Worm (Caenorhabditis elegans) whole organism, L3 larva: ENCODE results near the gene ric-4.

Source experiments
- ceh-82 ChIP-seq: fragments of 150-350 bp; optimal IDR thresholded peaks from 2 replicates; lab custom pipeline; 2014; ENCODE audit warnings: missing biosample characterization, missing genetic modification characterization
- egl-5 ChIP-seq: fragments of 150-350 bp; optimal IDR thresholded peaks from 2 replicates; lab custom pipeline; 2017; ENCODE audit warnings: missing biosample characterization, missing genetic modification reagents, missing genetic modification characterization, inconsistent platforms
- elt-2 ChIP-seq: sonication (generic microtip); optimal IDR thresholded peaks from 2 replicates; lab custom pipeline; 2016; ENCODE audit warnings: missing genetic modification reagents, mild to moderate bottlenecking, missing genetic modification characterization, missing compliant biosample characterization
- fkh-10 ChIP-seq: sonication (generic microtip); optimal IDR thresholded peaks from 2 replicates; lab custom pipeline; 2017; ENCODE audit warnings: missing biosample characterization, missing genetic modification reagents, missing genetic modification characterization
- mdl-1 ChIP-seq: fragments of 150-350 bp; optimal IDR thresholded peaks from 2 replicates; lab custom pipeline; 2014; ENCODE audit warnings: missing biosample characterization, missing genetic modification characterization
- nhr-23 ChIP-seq: fragments of 150-350 bp; optimal IDR thresholded peaks from 2 replicates; lab custom pipeline; 2014; ENCODE audit warnings: missing biosample characterization, missing genetic modification reagents, missing genetic modification characterization
- nhr-76 ChIP-seq: fragments of 150-350 bp; sonication (generic microtip); optimal IDR thresholded peaks from 5 replicates; lab custom pipeline; 2014; ENCODE audit warnings: missing biosample characterization, missing genetic modification characterization
- pqm-1 ChIP-seq: fragments of 150-350 bp; optimal IDR thresholded peaks from 2 replicates; lab custom pipeline; 2017; ENCODE audit warnings: missing biosample characterization, missing genetic modification characterization, inconsistent platforms
- sea-2 ChIP-seq: fragments of 150-350 bp; sonication (generic microtip); optimal IDR thresholded peaks from 4 replicates; lab custom pipeline; 2014; ENCODE audit warnings: missing biosample characterization, missing genetic modification reagents, missing genetic modification characterization
- zag-1 ChIP-seq: fragments of 150-350 bp; optimal IDR thresholded peaks from 2 replicates; lab custom pipeline; 2014; ENCODE audit warnings: missing biosample characterization, missing genetic modification characterization

ce11 chrV:10276038-10276437 is 5.9 kb upstream of the ric-4 start:
- TF ChIP-seq ceh-82 (tag; lab: Kevin White, UChicago) (no peak), elt-2 (tag; lab: Kevin White, UChicago) (no peak), fkh-10 (GFP tag; lab: Kevin White, UChicago) (no peak), sea-2 (no peak), nhr-23 (tag; lab: Kevin White, UChicago) (no peak), zag-1 (tag; lab: Kevin White, UChicago) (no peak), pqm-1 (tag; lab: Kevin White, UChicago) (no peak), egl-5 (tag; lab: Kevin White, UChicago) (no peak), mdl-1 (tag; lab: Kevin White, UChicago) (no peak), nhr-76 (tag; lab: Kevin White, UChicago) (no peak)
